Fruit fly (Drosophila melanogaster) whole organism, wandering third instar larva: ENCODE measurements around the gene CG43392.

Source experiments
- Abd-B ChIP-seq: fragments of >200 bp; optimal IDR thresholded peaks from 2 replicates; lab custom pipeline; 2017; ENCODE audit warnings: missing biosample characterization, missing genetic modification characterization
- CG32264 ChIP-seq: fragments of 200-800 bp; sonication (Bioruptor generic); optimal IDR thresholded peaks from 2 replicates; lab custom pipeline; 2016; ENCODE audit warnings: missing biosample characterization, missing genetic modification characterization
- CrebA ChIP-seq: fragments of 200-800 bp; sonication (Bioruptor generic); optimal IDR thresholded peaks from 2 replicates; lab custom pipeline; 2016; ENCODE audit warnings: missing biosample characterization, mild to moderate bottlenecking, missing genetic modification characterization, borderline replicate concordance
- Dfd ChIP-seq: fragments of >200 bp; optimal IDR thresholded peaks from 2 replicates; lab custom pipeline; 2017; ENCODE audit warnings: missing biosample characterization, missing genetic modification characterization
- Dif ChIP-seq: fragments of 200-275, 200-300 bp; sonication (Bioruptor generic); optimal IDR thresholded peaks from 2 replicates; lab custom pipeline; 2018; ENCODE audit warnings: missing biosample characterization, missing genetic modification characterization; ENCODE audit not compliant: partially characterized antibody
- HLH106 ChIP-seq: fragments of 200-800 bp; optimal IDR thresholded peaks from 3 replicates; lab custom pipeline; 2019; ENCODE audit warnings: missing biosample characterization, mild to moderate bottlenecking, missing genetic modification characterization, moderate library complexity
- Hnf4 ChIP-seq: fragments of 200-800 bp; sonication (Bioruptor generic); optimal IDR thresholded peaks from 2 replicates; lab custom pipeline; 2016; ENCODE audit warnings: missing biosample characterization, mild to moderate bottlenecking, missing genetic modification characterization
- Hr78 ChIP-seq: fragments of >200 bp; optimal IDR thresholded peaks from 2 replicates; lab custom pipeline; 2017; ENCODE audit warnings: missing biosample characterization, missing genetic modification characterization
- Hr83 ChIP-seq: fragments of 200-300 bp; sonication (Bioruptor generic); optimal IDR thresholded peaks from 2 replicates; lab custom pipeline; 2016; ENCODE audit warnings: missing biosample characterization, mild to moderate bottlenecking, missing genetic modification characterization, moderate library complexity; ENCODE audit not compliant: poor library complexity, severe bottlenecking
- Mio ChIP-seq: sonication (Bioruptor generic); optimal IDR thresholded peaks from 2 replicates; lab custom pipeline; 2016; ENCODE audit warnings: missing biosample characterization, missing genetic modification characterization
- N ChIP-seq: fragments of >200 bp; optimal IDR thresholded peaks from 2 replicates; lab custom pipeline; 2018; ENCODE audit warnings: missing biosample characterization, missing external identifiers, missing genetic modification characterization
- Rel ChIP-seq, 2 experiments: fragments of 200-800 bp; sonication (Bioruptor generic) in 1 of 2; optimal IDR thresholded peaks; 2 replicates in 1 of 2; 3 replicates in 1 of 2; lab custom pipeline; 2016 to 2019; ENCODE audit warnings: mild to moderate bottlenecking in 2 of 2, missing biosample characterization in 2 of 2, missing genetic modification characterization in 2 of 2, moderate library complexity in 1 of 2
- Sp1 ChIP-seq: fragments of 200-800 bp; sonication (Bioruptor generic); optimal IDR thresholded peaks from 3 replicates; lab custom pipeline; 2019; ENCODE audit warnings: missing biosample characterization, mild to moderate bottlenecking, missing genetic modification characterization, moderate library complexity
- Vsx2 ChIP-seq: fragments of 200-300, 225-300 bp; sonication (Bioruptor generic); optimal IDR thresholded peaks from 2 replicates; lab custom pipeline; 2018; ENCODE audit warnings: missing biosample characterization, missing genetic modification characterization; ENCODE audit not compliant: partially characterized antibody
- brk ChIP-seq: fragments of 200-800 bp; sonication (Bioruptor generic); optimal IDR thresholded peaks from 2 replicates; lab custom pipeline; 2016; ENCODE audit warnings: missing biosample characterization, mild to moderate bottlenecking, missing genetic modification characterization
- dl ChIP-seq, 2 experiments: fragments of 175-275, 200-275 bp in 1 of 2; fragments of 200-275 bp in 1 of 2; sonication (Bioruptor generic); optimal IDR thresholded peaks; lab custom pipeline; 2018; ENCODE audit warnings: mild to moderate bottlenecking in 2 of 2, missing biosample characterization in 2 of 2, missing genetic modification characterization in 2 of 2, moderate library complexity in 2 of 2; ENCODE audit not compliant: partially characterized antibody in 2 of 2, insufficient read depth in 1 of 2
- dmrt93B ChIP-seq: fragments of 200-800 bp; sonication (Bioruptor generic); optimal IDR thresholded peaks from 2 replicates; lab custom pipeline; 2018; ENCODE audit warnings: missing biosample characterization, mild to moderate bottlenecking, missing genetic modification characterization
- dsf ChIP-seq: sonication (Bioruptor generic); optimal IDR thresholded peaks from 2 replicates; lab custom pipeline; 2016; ENCODE audit warnings: missing biosample characterization, missing genetic modification characterization, borderline replicate concordance
- ey ChIP-seq: fragments of 200-800 bp; sonication (Bioruptor generic); optimal IDR thresholded peaks from 2 replicates; lab custom pipeline; 2016; ENCODE audit warnings: missing biosample characterization, missing genetic modification characterization
- fru ChIP-seq: fragments of 200-800 bp; sonication (Bioruptor generic); optimal IDR thresholded peaks from 3 replicates; lab custom pipeline; 2016; ENCODE audit warnings: missing biosample characterization, mild to moderate bottlenecking, missing genetic modification characterization
- jim ChIP-seq: fragments of 175-275, 200-325 bp; sonication (Bioruptor generic); optimal IDR thresholded peaks from 2 replicates; lab custom pipeline; 2016; ENCODE audit warnings: missing biosample characterization, mild to moderate bottlenecking, missing genetic modification characterization
- lola ChIP-seq: fragments of >200 bp; optimal IDR thresholded peaks from 2 replicates; lab custom pipeline; 2017; ENCODE audit warnings: missing biosample characterization, missing genetic modification characterization
- pan ChIP-seq: fragments of >200 bp; optimal IDR thresholded peaks from 2 replicates; lab custom pipeline; 2017
- psq ChIP-seq: fragments of 200-800 bp; sonication (Bioruptor generic); optimal IDR thresholded peaks from 3 replicates; lab custom pipeline; 2017; ENCODE audit warnings: missing biosample characterization, mild to moderate bottlenecking, missing genetic modification characterization, moderate library complexity
- rgr ChIP-seq: fragments of 200-800 bp; sonication (Bioruptor generic); optimal IDR thresholded peaks from 3 replicates; lab custom pipeline; 2016; ENCODE audit warnings: missing biosample characterization, mild to moderate bottlenecking, missing genetic modification characterization
- sage ChIP-seq: fragments of 200-800 bp; sonication (Bioruptor generic); optimal IDR thresholded peaks from 2 replicates; lab custom pipeline; 2016; ENCODE audit warnings: missing biosample characterization, mild to moderate bottlenecking, missing genetic modification characterization
- sv ChIP-seq: fragments of 200-800 bp; sonication (Bioruptor generic); optimal IDR thresholded peaks from 3 replicates; lab custom pipeline; 2016; ENCODE audit warnings: missing biosample characterization, missing genetic modification characterization
- tai ChIP-seq: sonication (Bioruptor generic); optimal IDR thresholded peaks from 2 replicates; lab custom pipeline; 2016; ENCODE audit warnings: missing biosample characterization, missing genetic modification characterization
- woc ChIP-seq: sonication (Bioruptor generic); optimal IDR thresholded peaks from 2 replicates; lab custom pipeline; 2016; ENCODE audit warnings: missing biosample characterization, mild to moderate bottlenecking, missing genetic modification characterization

CG43392 gene

dm6 chr3L:22051152-22051551 lies 21.6 kb upstream of the CG43392 start:
- TF ChIP-seq Dif: no peak
- no peak for TF ChIP-seq jim (GFP tag; lab: Kevin White, UChicago)
- no peak for TF ChIP-seq sv (GFP tag; lab: Kevin White, UChicago)
- no peak for TF ChIP-seq CrebA (GFP tag; lab: Kevin White, UChicago)
- no peak for TF ChIP-seq psq (GFP tag; lab: Kevin White, UChicago)
- TF ChIP-seq fru (GFP tag; lab: Kevin White, UChicago): no peak
- no peak for TF ChIP-seq lola (GFP tag; lab: Kevin White, UChicago)
- no peak for TF ChIP-seq Abd-B (GFP tag; lab: Kevin White, UChicago)
- no peak for TF ChIP-seq dmrt93B (GFP tag; lab: Kevin White, UChicago)
- TF ChIP-seq Rel (GFP tag; optimal IDR thresholded peaks at IDR 0.05; lab: Kevin White, UChicago): no peak
- TF ChIP-seq Rel (tag; optimal IDR thresholded peaks at IDR 0.05; lab: Kevin White, UChicago): no peak
- no peak for TF ChIP-seq Sp1 (GFP tag; lab: Kevin White, UChicago)
- no peak for TF ChIP-seq dsf (GFP tag; lab: Kevin White, UChicago)
- no peak for TF ChIP-seq tai (GFP tag; lab: Kevin White, UChicago)
- TF ChIP-seq pan (lab: Kevin White, UChicago): no peak
- no peak for TF ChIP-seq woc

dm6 chr3L:22034717-22035116 lies 5.1 kb upstream of the CG43392 start, which contains the start of gene Oct-TyrR:
TSS of gene Oct-TyrR (plus strand) at chr3L:22035003.
- TF ChIP-seq Hnf4 (no peak), jim (GFP tag; lab: Kevin White, UChicago) (no peak), N (GFP tag; lab: Kevin White, UChicago) (no peak), sv (GFP tag; lab: Kevin White, UChicago) (no peak), Hr78 (GFP tag; lab: Kevin White, UChicago) (no peak), psq (GFP tag; lab: Kevin White, UChicago) (no peak), dl (GFP tag; optimal IDR thresholded peaks at IDR 0.05; lab: Kevin White, UChicago; ENCODE audit: insufficient read depth in 1 of 2, partially characterized antibody in 2 of 2) (no peak), rgr (no peak), Dif (no peak), Rel (GFP tag; optimal IDR thresholded peaks at IDR 0.05; lab: Kevin White, UChicago) (no peak), Rel (tag; optimal IDR thresholded peaks at IDR 0.05; lab: Kevin White, UChicago) (no peak), pan (lab: Kevin White, UChicago) (no peak), dsf (GFP tag; lab: Kevin White, UChicago) (no peak), sage (no peak), ey (GFP tag; lab: Kevin White, UChicago) (no peak), Sp1 (GFP tag; lab: Kevin White, UChicago) (no peak), tai (GFP tag; lab: Kevin White, UChicago) (no peak), HLH106 (no peak), CrebA (GFP tag; lab: Kevin White, UChicago) (no peak)

dm6 chr3L:22028225-22028624 lies 1.3 kb downstream of the CG43392 start, which contains the start of gene CG7140:
TSS of gene CG7140 (minus strand) at chr3L:22028325.
- no peak for TF ChIP-seq ey (GFP tag; lab: Kevin White, UChicago)
- TF ChIP-seq sage: no peak
- no peak for TF ChIP-seq psq (GFP tag; lab: Kevin White, UChicago)
- TF ChIP-seq Abd-B (GFP tag; lab: Kevin White, UChicago): no peak
- TF ChIP-seq Mio (GFP tag; lab: Kevin White, UChicago): no peak
- no peak for TF ChIP-seq dsf (GFP tag; lab: Kevin White, UChicago)
- TF ChIP-seq, all 38 proteins: peak for 0

dm6 chr3L:22006107-22006506 lies 23.5 kb downstream of the CG43392 start:
- no peak for TF ChIP-seq CrebA (GFP tag; lab: Kevin White, UChicago)
- TF ChIP-seq fru (GFP tag; lab: Kevin White, UChicago): no peak
- TF ChIP-seq Hr83 (GFP tag; lab: Kevin White, UChicago): no peak

- TF ChIP-seq HLH106 (no peak), CG32264 (no peak), Rel (GFP tag; optimal IDR thresholded peaks at IDR 0.05; lab: Kevin White, UChicago) (no peak), Rel (tag; optimal IDR thresholded peaks at IDR 0.05; lab: Kevin White, UChicago) (no peak), Mio (GFP tag; lab: Kevin White, UChicago) (no peak)
These were observed 35.6 kb downstream of the CG43392 start for dm6 chr3L:21994000-21994399.

dm6 chr3L:21984910-21985309 lies 44.7 kb downstream of the CG43392 start, which contains the start of gene Act79B:
TSS of gene Act79B (plus strand) at chr3L:21985210.
- no peak for TF ChIP-seq brk (GFP tag; lab: Kevin White, UChicago)
- no peak for TF ChIP-seq dmrt93B (GFP tag; lab: Kevin White, UChicago)
- no peak for TF ChIP-seq Hnf4
- no peak for TF ChIP-seq Rel (GFP tag; optimal IDR thresholded peaks at IDR 0.05; lab: Kevin White, UChicago)
- no peak for TF ChIP-seq Rel (tag; optimal IDR thresholded peaks at IDR 0.05; lab: Kevin White, UChicago)
- TF ChIP-seq Dfd (GFP tag; lab: Kevin White, UChicago): no peak
- no peak for TF ChIP-seq Vsx2 (GFP tag; lab: Kevin White, UChicago)
- no peak for TF ChIP-seq pan (lab: Kevin White, UChicago)
- no peak for TF ChIP-seq psq (GFP tag; lab: Kevin White, UChicago)
